Fruit fly (Drosophila melanogaster): ENCODE measurements around the gene NAAT1.

The NAAT1 gene

dm6 chrX:5419905-5420567, 9.4 kb upstream of the NAAT1 start:
- no peak for TF ChIP-seq Dll (optimal IDR thresholded peaks at IDR 0.05)
- no peak for TF ChIP-seq psq (optimal IDR thresholded peaks at IDR 0.05)
- TF ChIP-seq EcR (GFP tag; optimal IDR thresholded peaks at IDR 0.05): no peak
- no peak for TF ChIP-seq CG8478 (optimal IDR thresholded peaks at IDR 0.05)
- TF ChIP-seq pan (optimal IDR thresholded peaks at IDR 0.05): no peak
- no peak for TF ChIP-seq usp (GFP tag; optimal IDR thresholded peaks at IDR 0.05)

- TF ChIP-seq psq (optimal IDR thresholded peaks at IDR 0.05) (no peak), CG8478 (optimal IDR thresholded peaks at IDR 0.05) (no peak), Dll (optimal IDR thresholded peaks at IDR 0.05) (no peak), usp (GFP tag; optimal IDR thresholded peaks at IDR 0.05) (no peak), EcR (GFP tag; optimal IDR thresholded peaks at IDR 0.05) (no peak), pan (optimal IDR thresholded peaks at IDR 0.05) (no peak)
Measured at dm6 chrX:5419045-5419901, 8.6 kb upstream of the NAAT1 start.

dm6 chrX:5418555-5419044, 8.0 kb upstream of the NAAT1 start:
- TF ChIP-seq CG8478 (optimal IDR thresholded peaks at IDR 0.05): no peak
- no peak for TF ChIP-seq psq (optimal IDR thresholded peaks at IDR 0.05)
- TF ChIP-seq EcR (GFP tag; optimal IDR thresholded peaks at IDR 0.05): no peak
- TF ChIP-seq Dll (optimal IDR thresholded peaks at IDR 0.05): no peak
- no peak for TF ChIP-seq usp (GFP tag; optimal IDR thresholded peaks at IDR 0.05)
- no peak for TF ChIP-seq pan (optimal IDR thresholded peaks at IDR 0.05)

- no peak for TF ChIP-seq CG8478 (optimal IDR thresholded peaks at IDR 0.05)
- TF ChIP-seq Dll (optimal IDR thresholded peaks at IDR 0.05): no peak
- no peak for TF ChIP-seq pan (optimal IDR thresholded peaks at IDR 0.05)
- TF ChIP-seq EcR (GFP tag; optimal IDR thresholded peaks at IDR 0.05): no peak
- no peak for TF ChIP-seq psq (optimal IDR thresholded peaks at IDR 0.05)
- TF ChIP-seq usp (GFP tag; optimal IDR thresholded peaks at IDR 0.05): no peak
Measured at dm6 chrX:5417836-5418554, 7.3 kb upstream of the NAAT1 start.

dm6 chrX:5408869-5409268, 1.8 kb downstream of the NAAT1 start:
- no peak for TF ChIP-seq pan (optimal IDR thresholded peaks at IDR 0.05)
- TF ChIP-seq usp (GFP tag; optimal IDR thresholded peaks at IDR 0.05): no peak
- no peak for TF ChIP-seq EcR (GFP tag; optimal IDR thresholded peaks at IDR 0.05)
- no peak for TF ChIP-seq CG8478 (optimal IDR thresholded peaks at IDR 0.05)
- no peak for TF ChIP-seq psq (optimal IDR thresholded peaks at IDR 0.05)
- TF ChIP-seq Dll (optimal IDR thresholded peaks at IDR 0.05): no peak

dm6 chrX:5382539-5382938, 28.1 kb downstream of the NAAT1 start:
- TF ChIP-seq EcR (GFP tag; optimal IDR thresholded peaks at IDR 0.05): no peak
- no peak for TF ChIP-seq CG8478 (optimal IDR thresholded peaks at IDR 0.05)
- no peak for TF ChIP-seq Dll (optimal IDR thresholded peaks at IDR 0.05)

dm6 chrX:5364031-5364430, 46.6 kb downstream of the NAAT1 start:
- no peak for TF ChIP-seq psq (optimal IDR thresholded peaks at IDR 0.05)

dm6 chrX:5363116-5363515, 47.5 kb downstream of the NAAT1 start:
- TF ChIP-seq Dll (optimal IDR thresholded peaks at IDR 0.05) (no peak), EcR (GFP tag; optimal IDR thresholded peaks at IDR 0.05) (no peak), CG8478 (optimal IDR thresholded peaks at IDR 0.05) (no peak), usp (GFP tag; optimal IDR thresholded peaks at IDR 0.05) (no peak), pan (optimal IDR thresholded peaks at IDR 0.05) (no peak), psq (optimal IDR thresholded peaks at IDR 0.05) (no peak)

- TF ChIP-seq pan (optimal IDR thresholded peaks at IDR 0.05): no peak
- no peak for TF ChIP-seq CG8478 (optimal IDR thresholded peaks at IDR 0.05)
- no peak for TF ChIP-seq psq (optimal IDR thresholded peaks at IDR 0.05)
Measured at dm6 chrX:5358813-5359212, 51.8 kb downstream of the NAAT1 start.

- no peak for TF ChIP-seq usp (GFP tag; optimal IDR thresholded peaks at IDR 0.05)
- no peak for TF ChIP-seq CG8478 (optimal IDR thresholded peaks at IDR 0.05)
- TF ChIP-seq psq (optimal IDR thresholded peaks at IDR 0.05): no peak
- TF ChIP-seq Dll (optimal IDR thresholded peaks at IDR 0.05): no peak
- TF ChIP-seq pan (optimal IDR thresholded peaks at IDR 0.05): no peak
- TF ChIP-seq EcR (GFP tag; optimal IDR thresholded peaks at IDR 0.05): no peak
Measured at dm6 chrX:5357035-5357434, 53.6 kb downstream of the NAAT1 start.
